Fruit fly (Drosophila melanogaster) Kc167 (cell line): Measurements from ENCODE around the gene Pgant5.

Experiments used
- Myc ChIP-seq: fragments of >200 bp; optimal IDR thresholded peaks from 2 replicates; lab custom pipeline; 2017; ENCODE audit warnings: missing external identifiers
- Sin3A ChIP-seq: fragments of >200 bp; optimal IDR thresholded peaks from 2 replicates; lab custom pipeline; 2018; ENCODE audit warnings: missing external identifiers
- h ChIP-seq: fragments of >200 bp; optimal IDR thresholded peaks from 3 replicates; lab custom pipeline; 2018; ENCODE audit warnings: missing external identifiers
- insv ChIP-seq: fragments of >200 bp; optimal IDR thresholded peaks from 3 replicates; lab custom pipeline; 2018; ENCODE audit warnings: missing external identifiers
- psq ChIP-seq: fragments of >200 bp; optimal IDR thresholded peaks from 2 replicates; lab custom pipeline; 2017; ENCODE audit warnings: missing external identifiers
- ttk ChIP-seq: sonication (Bioruptor generic); optimal IDR thresholded peaks from 2 replicates; lab custom pipeline; 2017; ENCODE audit warnings: missing external identifiers

Pgant5 gene

dm6 chr2L:5092992-5093695, at the start of gene Pgant5:
Pgant5 (minus strand) TSS chr2L:5093592.
- TF ChIP-seq h (lab: Kevin White, UChicago) = no peak
- no peak for TF ChIP-seq Sin3A (lab: Kevin White, UChicago)
- TF ChIP-seq psq = no peak
- TF ChIP-seq ttk (lab: Kevin White, UChicago) = no peak
- TF ChIP-seq insv (lab: Kevin White, UChicago) = no peak
- no peak for TF ChIP-seq Myc

- TF ChIP-seq Sin3A (lab: Kevin White, UChicago) = no peak
- no peak for TF ChIP-seq ttk (lab: Kevin White, UChicago)
- no peak for TF ChIP-seq Myc
- no peak for TF ChIP-seq insv (lab: Kevin White, UChicago)
- no peak for TF ChIP-seq h (lab: Kevin White, UChicago)
- no peak for TF ChIP-seq psq
These were observed 26.2 kb upstream of the Pgant5 start for dm6 chr2L:5119640-5120039.

dm6 chr2L:5117054-5117453, 23.7 kb upstream of the Pgant5 start:
- TF ChIP-seq ttk (lab: Kevin White, UChicago) (no peak), h (lab: Kevin White, UChicago) (no peak), Myc (no peak), psq (no peak), Sin3A (lab: Kevin White, UChicago) (no peak), insv (lab: Kevin White, UChicago) (no peak)

- TF ChIP-seq insv (lab: Kevin White, UChicago) (no peak), psq (no peak), h (lab: Kevin White, UChicago) (no peak), Sin3A (lab: Kevin White, UChicago) (no peak), ttk (lab: Kevin White, UChicago) (no peak), Myc (no peak)
These were observed 23.1 kb upstream of the Pgant5 start for dm6 chr2L:5116489-5116888.

dm6 chr2L:5114879-5115278, 21.5 kb upstream of the Pgant5 start:
- TF ChIP-seq h (lab: Kevin White, UChicago) (no peak), psq (no peak), insv (lab: Kevin White, UChicago) (no peak), ttk (lab: Kevin White, UChicago) (no peak), Myc (no peak), Sin3A (lab: Kevin White, UChicago) (no peak)

- TF ChIP-seq ttk (lab: Kevin White, UChicago) (no peak), Myc (no peak), h (lab: Kevin White, UChicago) (no peak)
These were observed 20.2 kb upstream of the Pgant5 start for dm6 chr2L:5113480-5114118.

- no peak for TF ChIP-seq ttk (lab: Kevin White, UChicago)
- TF ChIP-seq h (lab: Kevin White, UChicago) = no peak
- TF ChIP-seq insv (lab: Kevin White, UChicago) = no peak
- no peak for TF ChIP-seq Myc
- TF ChIP-seq psq = no peak
- TF ChIP-seq Sin3A (lab: Kevin White, UChicago) = no peak
These were observed 18.0 kb upstream of the Pgant5 start for dm6 chr2L:5111261-5111922.

- no peak for TF ChIP-seq ttk (lab: Kevin White, UChicago)
- TF ChIP-seq h (lab: Kevin White, UChicago) = no peak
- TF ChIP-seq psq = no peak
- TF ChIP-seq insv (lab: Kevin White, UChicago) = no peak
- no peak for TF ChIP-seq Sin3A (lab: Kevin White, UChicago)
- no peak for TF ChIP-seq Myc
These were observed 15.7 kb upstream of the Pgant5 start for dm6 chr2L:5109059-5109458.

dm6 chr2L:5108273-5108653, 14.9 kb upstream of the Pgant5 start:
- TF ChIP-seq Myc = no peak
- no peak for TF ChIP-seq psq
- TF ChIP-seq h (lab: Kevin White, UChicago) = no peak
- TF ChIP-seq ttk (lab: Kevin White, UChicago) = no peak
- no peak for TF ChIP-seq insv (lab: Kevin White, UChicago)
- no peak for TF ChIP-seq Sin3A (lab: Kevin White, UChicago)

dm6 chr2L:5107626-5108272, 14.4 kb upstream of the Pgant5 start:
- TF ChIP-seq Sin3A (lab: Kevin White, UChicago) (no peak), h (lab: Kevin White, UChicago) (no peak), ttk (lab: Kevin White, UChicago) (no peak), insv (lab: Kevin White, UChicago) (no peak), psq (no peak), Myc (no peak)

- TF ChIP-seq Sin3A (lab: Kevin White, UChicago) (no peak), insv (lab: Kevin White, UChicago) (no peak), psq (no peak), Myc (no peak), h (lab: Kevin White, UChicago) (no peak), ttk (lab: Kevin White, UChicago) (no peak)
These were observed 10.3 kb upstream of the Pgant5 start for dm6 chr2L:5103733-5104132.

dm6 chr2L:5100577-5100976, 7.2 kb upstream of the Pgant5 start, which contains the start of gene Msp300:
Msp300 (plus strand) TSS chr2L:5100877.
- TF ChIP-seq Sin3A (lab: Kevin White, UChicago) = no peak
